Fruit fly (Drosophila melanogaster) whole organism: ENCODE measurements around the gene nmo.
A peak's percentile ranks its signal among the peaks of the same experiment; 100 is the strongest.

ENCODE experiments used
- CG8478 ChIP-seq: fragments of >200 bp; optimal IDR thresholded peaks from 2 replicates; lab custom pipeline; 2018; ENCODE audit warnings: inconsistent platforms
- Dll ChIP-seq: fragments of >200 bp; optimal IDR thresholded peaks from 2 replicates; lab custom pipeline; 2017
- EcR ChIP-seq, 2 experiments: fragments of >200 bp; optimal IDR thresholded peaks; 2 replicates each; lab custom pipeline; 2017; ENCODE audit warnings: missing biosample characterization in 2 of 2, missing genetic modification characterization in 2 of 2, missing genetic modification reagents in 2 of 2
- pan ChIP-seq: fragments of >200 bp; optimal IDR thresholded peaks from 2 replicates; lab custom pipeline; 2017
- psq ChIP-seq: fragments of >200 bp; optimal IDR thresholded peaks from 2 replicates; lab custom pipeline; 2017

DNA sequence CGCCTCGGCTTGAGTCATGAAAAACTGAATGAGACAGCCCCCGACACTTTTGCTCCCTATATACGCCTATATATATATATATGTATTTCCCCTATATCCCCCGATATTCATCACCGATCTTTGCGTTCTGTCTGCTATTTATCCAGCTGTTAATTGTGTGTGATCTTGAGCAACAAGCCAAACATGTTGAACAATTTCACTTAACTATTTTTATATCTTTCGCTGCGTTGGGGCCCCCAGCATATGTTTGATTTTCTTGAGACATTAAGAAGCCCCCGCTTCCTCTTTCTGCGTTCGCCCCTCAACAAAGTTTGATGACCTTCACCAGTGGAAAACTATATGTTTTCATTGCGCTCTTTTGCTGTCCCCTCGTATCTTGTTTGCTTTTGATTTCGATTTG lies 17.5 kb downstream of the nmo start:
- TF ChIP-seq EcR (GFP tag; optimal IDR thresholded peaks at IDR 0.05; lab: Kevin White, UChicago) = peak in 1 of 2 experiments; percentile 47
- no peak for TF ChIP-seq psq (lab: Kevin White, UChicago)
- no peak for TF ChIP-seq Dll
- TF ChIP-seq CG8478 (lab: Kevin White, UChicago) = no peak
- TF ChIP-seq pan (lab: Kevin White, UChicago) = no peak
